Worm (Caenorhabditis elegans) whole organism, young adult: ENCODE results near the gene dhc-3.

Experiments used
- ceh-100 ChIP-seq: fragments of 200-800 bp; sonication (Bioruptor generic); IDR thresholded peaks from 2 replicates; pipeline ENCODE4 v1.3.6; 2022; ENCODE audit warnings: missing genetic modification reagents, missing genetic modification characterization, missing compliant biosample characterization
- ceh-27 ChIP-seq: fragments of 200-800 bp; sonication (Bioruptor generic); optimal IDR thresholded peaks from 2 replicates; lab custom pipeline; 2018; ENCODE audit warnings: mild to moderate bottlenecking, missing genetic modification characterization, moderate library complexity, missing compliant biosample characterization
- efl-1 ChIP-seq: fragments of 150-350 bp; optimal IDR thresholded peaks from 2 replicates; lab custom pipeline; 2014; ENCODE audit warnings: missing biosample characterization, missing genetic modification reagents, missing genetic modification characterization
- egl-44 ChIP-seq: fragments of 200-800 bp; sonication (Bioruptor generic); IDR thresholded peaks from 2 replicates; pipeline ENCODE4 v1.3.6; 2022; ENCODE audit warnings: missing genetic modification reagents, missing genetic modification characterization, missing compliant biosample characterization
- egrh-3 ChIP-seq: fragments of 200-800 bp; sonication (Bioruptor generic); IDR thresholded peaks from 2 replicates; pipeline ENCODE4 v1.3.6; 2022; ENCODE audit warnings: missing genetic modification reagents, missing genetic modification characterization, missing compliant biosample characterization
- lin-26 ChIP-seq: fragments of 200-800 bp; sonication (Bioruptor generic); IDR thresholded peaks from 2 replicates; pipeline ENCODE4 v1.3.6; 2022; ENCODE audit warnings: missing genetic modification reagents, missing genetic modification characterization, missing compliant biosample characterization
- lin-40 ChIP-seq: sonication (generic microtip); optimal IDR thresholded peaks from 2 replicates; lab custom pipeline; 2016; ENCODE audit warnings: missing genetic modification characterization, mild to moderate bottlenecking, missing compliant biosample characterization, missing genotype, missing genetic modification reagents
- rpc-1 ChIP-seq, 2 experiments: fragments of 150-350 bp in 1 of 2; sonication (generic microtip) in 1 of 2; optimal IDR thresholded peaks; 2 replicates each; lab custom pipeline; 2014 to 2018; ENCODE audit warnings: missing biosample characterization in 1 of 2, missing genetic modification characterization in 1 of 2, missing genetic modification reagents in 1 of 2, missing genotype in 1 of 2
- unc-130 ChIP-seq: sonication (generic microtip); optimal IDR thresholded peaks from 2 replicates; lab custom pipeline; 2016; ENCODE audit warnings: missing genetic modification reagents, missing genetic modification characterization, missing compliant biosample characterization

dhc-3 gene

DNA sequence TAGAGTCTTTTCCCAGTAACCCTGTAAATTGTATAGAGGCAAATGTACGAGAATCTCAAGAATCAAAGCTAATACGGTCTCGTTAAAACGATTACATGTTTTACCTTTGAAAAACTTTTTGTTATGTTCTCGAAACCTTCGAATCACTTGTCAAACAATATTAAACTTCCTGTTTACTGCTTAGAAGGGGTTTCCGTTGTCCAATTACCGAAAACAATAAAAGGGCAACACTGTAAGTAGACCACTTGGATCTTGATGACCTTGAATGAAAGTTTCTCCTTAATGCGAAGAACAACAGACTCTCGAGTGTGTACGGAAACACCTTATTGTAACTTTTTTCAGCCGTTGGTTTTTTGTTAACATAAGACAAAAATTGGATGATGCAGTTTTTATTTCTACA is 61.8 kb downstream of the dhc-3 start:
- TF ChIP-seq unc-130 (no peak), efl-1 (GFP tag; lab: Kevin White, UChicago) (no peak), egl-44 (GFP tag; lab: Robert Waterston, UW) (no peak), rpc-1 (optimal IDR thresholded peaks at IDR 0.05; lab: Kevin White, UChicago) (no peak), rpc-1 (tag; optimal IDR thresholded peaks at IDR 0.05; lab: Kevin White, UChicago) (no peak), lin-40 (tag; lab: Kevin White, UChicago) (peak; percentile 0), ceh-27 (GFP tag; lab: Kevin White, UChicago) (peak; percentile 34), ceh-100 (no peak)

DNA sequence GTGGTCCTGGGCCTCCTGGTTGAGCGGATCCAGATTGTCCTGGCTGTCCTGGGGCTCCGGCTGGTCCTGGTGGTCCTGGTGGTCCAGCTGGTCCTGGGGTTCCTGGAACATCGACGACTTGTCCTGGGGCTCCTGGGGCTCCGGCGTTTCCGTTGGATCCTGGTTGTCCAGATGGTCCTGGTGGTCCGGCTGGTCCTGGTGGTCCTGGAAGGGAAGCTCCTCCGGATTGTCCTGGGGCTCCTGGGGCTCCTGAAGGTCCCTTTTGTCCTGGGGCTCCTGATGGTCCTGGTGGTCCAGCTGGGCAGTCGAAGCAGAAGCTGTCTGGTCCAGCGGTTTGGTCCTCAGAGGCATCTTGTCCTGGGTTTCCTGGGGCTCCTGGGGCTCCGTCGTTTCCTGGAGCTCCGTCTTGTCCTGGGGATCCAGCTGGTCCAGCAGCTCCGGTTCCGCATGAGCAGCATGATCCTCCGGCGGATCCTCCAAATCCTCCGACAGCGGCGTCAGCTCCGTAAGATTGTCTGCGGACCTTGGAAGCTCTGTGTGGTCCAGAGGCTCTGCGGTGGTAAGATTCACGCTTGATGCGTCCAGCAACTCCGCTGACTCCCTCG is 62.5 kb downstream of the dhc-3 start:
- TF ChIP-seq egrh-3 (GFP tag; lab: Robert Waterston, UW) (peak; percentile 92), lin-26 (GFP tag; lab: Robert Waterston, UW) (0 out of 2 replicates have a peak, but pooled peaks have one; percentile 52)
